Fruit fly (Drosophila melanogaster): ENCODE measurements around the gene Cog2.

The Cog2 gene

dm6 chr3R:15407020-15407501, 45.6 kb upstream of the Cog2 start, which contains the start of gene CG6125:
TSS of gene CG6125 (minus strand) at chr3R:15407070.
- TF ChIP-seq CG17806 (tag; optimal IDR thresholded peaks at IDR 0.05) (no peak), gl (tag; optimal IDR thresholded peaks at IDR 0.05) (no peak), Snoo (tag; optimal IDR thresholded peaks at IDR 0.05) (no peak)

dm6 chr3R:15406393-15406792, 44.9 kb upstream of the Cog2 start:
- TF ChIP-seq CG17806 (tag; optimal IDR thresholded peaks at IDR 0.05) (no peak), CG14655 (GFP tag; optimal IDR thresholded peaks at IDR 0.05) (no peak), CG12605 (GFP tag; IDR thresholded peaks at IDR 0.05) (no peak), CG8159 (tag; optimal IDR thresholded peaks at IDR 0.05) (no peak), CG32121 (GFP tag; IDR thresholded peaks at IDR 0.05) (no peak), CG13204 (GFP tag; optimal IDR thresholded peaks at IDR 0.05) (no peak), EcR (GFP tag; optimal IDR thresholded peaks at IDR 0.05) (no peak), gl (tag; optimal IDR thresholded peaks at IDR 0.05) (no peak), CG8301 (tag; optimal IDR thresholded peaks at IDR 0.05) (no peak), CG10348 (GFP tag; IDR thresholded peaks at IDR 0.05) (no peak)

DNA sequence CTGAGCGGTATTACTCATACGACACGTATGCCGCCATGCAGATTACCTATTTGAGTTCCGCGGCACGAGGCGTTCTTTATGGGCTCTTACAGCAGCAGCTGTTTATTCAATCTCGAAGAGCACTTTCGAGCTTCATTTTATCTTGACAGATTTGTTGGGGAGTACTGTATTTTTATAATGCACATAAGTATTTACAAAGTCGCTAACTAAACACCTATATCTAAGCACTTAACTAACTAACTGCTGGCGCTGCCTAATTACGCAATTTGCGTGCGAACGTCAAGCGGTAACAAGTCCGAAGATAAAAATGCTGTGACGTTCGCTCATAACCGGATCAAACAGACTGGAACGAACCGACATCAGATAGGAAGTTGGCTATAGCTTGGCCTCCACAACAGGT, 41.2 kb upstream of the Cog2 start:
- no peak for TF ChIP-seq fd96Ca (GFP tag; IDR thresholded peaks at IDR 0.05)
- no peak for TF ChIP-seq gl (tag; optimal IDR thresholded peaks at IDR 0.05)
- TF ChIP-seq CG13204 (GFP tag; optimal IDR thresholded peaks at IDR 0.05), result no peak
- no peak for TF ChIP-seq Ets98B (GFP tag; IDR thresholded peaks at IDR 0.05)
- no peak for TF ChIP-seq rn (GFP tag; IDR thresholded peaks at IDR 0.05)
- TF ChIP-seq CG17806 (tag; optimal IDR thresholded peaks at IDR 0.05), result no peak
- TF ChIP-seq EcR (GFP tag; optimal IDR thresholded peaks at IDR 0.05), result no peak
- TF ChIP-seq Pif1A (GFP tag; optimal IDR thresholded peaks at IDR 0.05), result no peak
- no peak for TF ChIP-seq CG9948 (tag; optimal IDR thresholded peaks at IDR 0.05)
- no peak for TF ChIP-seq CG34367 (tag; optimal IDR thresholded peaks at IDR 0.05)
- no peak for TF ChIP-seq Snoo (tag; optimal IDR thresholded peaks at IDR 0.05)
- TF ChIP-seq CG4496 (GFP tag; IDR thresholded peaks at IDR 0.05), result no peak
- TF ChIP-seq Pif1B (GFP tag; optimal IDR thresholded peaks at IDR 0.05), result no peak
- no peak for TF ChIP-seq CG8301 (tag; optimal IDR thresholded peaks at IDR 0.05)
- TF ChIP-seq CG12605 (GFP tag; IDR thresholded peaks at IDR 0.05), result no peak
- no peak for TF ChIP-seq CG10348 (GFP tag; IDR thresholded peaks at IDR 0.05)
- TF ChIP-seq D1 (tag; optimal IDR thresholded peaks at IDR 0.05), result no peak
- no peak for TF ChIP-seq CG32121 (GFP tag; IDR thresholded peaks at IDR 0.05)

- TF ChIP-seq rn (GFP tag; IDR thresholded peaks at IDR 0.05) (no peak), CG9948 (tag; optimal IDR thresholded peaks at IDR 0.05) (no peak), Pif1B (GFP tag; optimal IDR thresholded peaks at IDR 0.05) (no peak), D1 (tag; optimal IDR thresholded peaks at IDR 0.05) (no peak), CG10348 (GFP tag; IDR thresholded peaks at IDR 0.05) (no peak), CG17806 (tag; optimal IDR thresholded peaks at IDR 0.05) (no peak)
These were observed 31.8 kb upstream of the Cog2 start for dm6 chr3R:15393206-15393805.

DNA sequence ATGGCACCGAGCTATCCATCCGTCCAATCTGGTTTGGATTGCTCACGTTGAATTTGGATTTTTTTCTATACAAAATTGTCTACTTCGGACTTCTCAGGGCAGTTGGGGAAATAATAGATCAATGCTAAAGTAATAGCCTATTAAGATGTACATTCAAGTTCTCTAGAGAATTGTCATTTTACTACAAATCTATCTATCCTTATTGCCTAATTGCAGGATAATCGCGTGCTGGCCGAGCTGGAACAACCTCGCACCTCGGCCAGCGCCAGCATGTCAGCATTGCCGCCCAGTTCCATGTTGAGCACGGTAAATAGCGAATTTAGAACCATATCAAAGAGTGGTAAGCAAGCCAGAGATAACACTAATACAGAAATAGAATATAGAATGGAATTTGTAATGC, 21.4 kb upstream of the Cog2 start, which contains the start of gene h-cup:
Gene h-cup (minus strand): TSS at position 101 of the 400 bp plus-strand sequence.
- TF ChIP-seq Ets98B (GFP tag; IDR thresholded peaks at IDR 0.05) (no peak), CG14655 (GFP tag; optimal IDR thresholded peaks at IDR 0.05) (no peak), Pif1A (GFP tag; optimal IDR thresholded peaks at IDR 0.05) (no peak), Snoo (tag; optimal IDR thresholded peaks at IDR 0.05) (no peak), CG13204 (GFP tag; optimal IDR thresholded peaks at IDR 0.05) (no peak), CG4496 (GFP tag; IDR thresholded peaks at IDR 0.05) (no peak), fd96Ca (GFP tag; IDR thresholded peaks at IDR 0.05) (no peak), rn (GFP tag; IDR thresholded peaks at IDR 0.05) (no peak)

DNA sequence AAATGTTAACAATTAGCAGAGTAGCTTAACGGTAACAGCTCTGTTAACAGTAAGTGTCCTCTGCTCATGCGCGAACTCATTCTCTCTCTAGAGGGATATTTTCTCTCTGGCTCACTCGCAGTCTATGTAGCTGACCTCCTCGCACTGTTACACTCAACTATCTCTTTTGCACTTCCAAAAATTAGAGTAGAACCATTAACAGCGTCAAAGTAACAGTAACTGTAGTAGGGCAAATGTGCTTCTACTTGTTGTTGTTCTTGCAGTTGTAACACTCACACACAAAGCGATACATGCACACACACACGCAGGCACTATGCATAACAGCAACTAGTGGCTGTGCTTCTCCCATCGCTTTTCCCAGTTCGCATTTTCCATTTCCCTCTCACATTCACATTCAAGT, 17.6 kb upstream of the Cog2 start:
- TF ChIP-seq Ets98B (GFP tag; IDR thresholded peaks at IDR 0.05), result no peak
- peak; percentile 74 for TF ChIP-seq CG12605 (GFP tag; IDR thresholded peaks at IDR 0.05)

- TF ChIP-seq Ets98B (GFP tag; IDR thresholded peaks at IDR 0.05) (no peak), rn (GFP tag; IDR thresholded peaks at IDR 0.05) (no peak), Pif1B (GFP tag; optimal IDR thresholded peaks at IDR 0.05) (no peak), CG8301 (tag; optimal IDR thresholded peaks at IDR 0.05) (no peak), Snoo (tag; optimal IDR thresholded peaks at IDR 0.05) (no peak), CG4496 (GFP tag; IDR thresholded peaks at IDR 0.05) (no peak), gl (tag; optimal IDR thresholded peaks at IDR 0.05) (no peak), CG9948 (tag; optimal IDR thresholded peaks at IDR 0.05) (no peak), CG8159 (tag; optimal IDR thresholded peaks at IDR 0.05) (no peak)
These were observed 14.0 kb upstream of the Cog2 start for dm6 chr3R:15375470-15375869.

dm6 chr3R:15374397-15374796, 12.9 kb upstream of the Cog2 start, which contains the start of gene Rbp:
TSS of gene Rbp (plus strand) at chr3R:15374635.
- no peak for TF ChIP-seq CG4496 (GFP tag; IDR thresholded peaks at IDR 0.05)
- TF ChIP-seq rn (GFP tag; IDR thresholded peaks at IDR 0.05), result no peak
- no peak for TF ChIP-seq CG10348 (GFP tag; IDR thresholded peaks at IDR 0.05)
- no peak for TF ChIP-seq CG32121 (GFP tag; IDR thresholded peaks at IDR 0.05)
- TF ChIP-seq CG8159 (tag; optimal IDR thresholded peaks at IDR 0.05), result no peak

Measured in whole organism, pupa.